Fruit fly (Drosophila melanogaster): ENCODE results near the gene CG13912.

- TF ChIP-seq foxo (GFP tag; optimal IDR thresholded peaks at IDR 0.05): peak in 1 of 2 experiments; percentile 19
- TF ChIP-seq br (GFP tag; optimal IDR thresholded peaks at IDR 0.05): no peak
- no peak for TF ChIP-seq Dif (GFP tag; optimal IDR thresholded peaks at IDR 0.05; ENCODE audit: partially characterized antibody)
- no peak for TF ChIP-seq jim (GFP tag; optimal IDR thresholded peaks at IDR 0.05)
- TF ChIP-seq OdsH (GFP tag; optimal IDR thresholded peaks at IDR 0.05): no peak
- no peak for TF ChIP-seq Mio (GFP tag; optimal IDR thresholded peaks at IDR 0.05)
- TF ChIP-seq CrebA (GFP tag; optimal IDR thresholded peaks at IDR 0.05; ENCODE audit: borderline replicate concordance): no peak
- TF ChIP-seq N (GFP tag; optimal IDR thresholded peaks at IDR 0.05): no peak
- no peak for TF ChIP-seq pan (optimal IDR thresholded peaks at IDR 0.05)
Measured at dm6 chr3L:1151691-1152090, 37.7 kb upstream of the CG13912 start.

Measured in whole organism, wandering third instar larva.